Fruit fly (Drosophila melanogaster): ENCODE measurements around the gene CG8539.
"Not testable (repeated sequence)": the region's sequence is repeated elsewhere in the genome, so short reads cannot be mapped to it uniquely, and the experiment has no call there.

The CG8539 gene

DNA sequence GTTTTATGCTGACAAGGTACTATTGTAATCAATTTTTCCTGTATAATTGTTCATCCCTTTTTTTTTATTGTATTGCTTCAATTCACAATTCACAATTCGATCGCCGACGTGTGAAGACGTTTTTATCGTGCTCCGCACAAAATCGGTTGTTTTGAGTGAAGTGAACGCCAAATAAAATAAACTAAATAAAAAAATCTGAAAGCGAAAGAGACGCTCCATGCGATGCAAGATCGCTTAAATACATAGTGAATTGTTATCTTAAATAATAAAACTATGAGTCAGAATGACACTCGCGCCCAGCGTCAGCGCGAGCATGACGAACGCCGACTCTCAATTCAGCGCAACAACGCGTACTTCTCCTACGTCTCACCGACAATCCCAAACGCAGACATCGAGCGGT lies at the start of gene CG8539:
Gene CG8539 (minus strand): TSS at position 101 of the 400 bp plus-strand sequence.
- not testable (repeated sequence) for TF ChIP-seq psq, Sin3A, Myc (optimal IDR thresholded peaks at IDR 0.05)

DNA sequence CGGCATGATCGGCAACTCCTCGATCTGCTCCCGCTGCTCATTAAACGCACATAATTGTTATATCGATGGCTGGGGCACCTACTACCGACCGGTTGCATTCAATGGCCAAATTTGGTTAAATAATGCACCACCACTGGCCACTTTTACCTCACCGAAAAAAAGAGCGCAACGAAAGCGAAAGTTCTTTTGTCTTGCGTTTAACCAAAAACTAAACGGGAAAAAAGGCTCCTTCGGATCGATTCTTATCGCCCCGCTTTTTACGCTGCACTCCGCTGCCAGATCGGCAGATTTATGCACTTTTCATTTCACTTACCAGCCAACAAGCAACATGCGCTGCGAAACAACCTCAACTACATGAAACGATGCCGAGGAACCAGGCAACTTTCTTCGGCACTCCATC lies 46.9 kb upstream of the CG8539 start:
- no peak for TF ChIP-seq psq (optimal IDR thresholded peaks at IDR 0.05)
- no peak for TF ChIP-seq Sin3A (optimal IDR thresholded peaks at IDR 0.05)
- no peak for TF ChIP-seq h (optimal IDR thresholded peaks at IDR 0.05)
- no peak for TF ChIP-seq insv (optimal IDR thresholded peaks at IDR 0.05)
- no peak for TF ChIP-seq Myc (optimal IDR thresholded peaks at IDR 0.05)
- TF ChIP-seq ttk (optimal IDR thresholded peaks at IDR 0.05), result no peak

DNA sequence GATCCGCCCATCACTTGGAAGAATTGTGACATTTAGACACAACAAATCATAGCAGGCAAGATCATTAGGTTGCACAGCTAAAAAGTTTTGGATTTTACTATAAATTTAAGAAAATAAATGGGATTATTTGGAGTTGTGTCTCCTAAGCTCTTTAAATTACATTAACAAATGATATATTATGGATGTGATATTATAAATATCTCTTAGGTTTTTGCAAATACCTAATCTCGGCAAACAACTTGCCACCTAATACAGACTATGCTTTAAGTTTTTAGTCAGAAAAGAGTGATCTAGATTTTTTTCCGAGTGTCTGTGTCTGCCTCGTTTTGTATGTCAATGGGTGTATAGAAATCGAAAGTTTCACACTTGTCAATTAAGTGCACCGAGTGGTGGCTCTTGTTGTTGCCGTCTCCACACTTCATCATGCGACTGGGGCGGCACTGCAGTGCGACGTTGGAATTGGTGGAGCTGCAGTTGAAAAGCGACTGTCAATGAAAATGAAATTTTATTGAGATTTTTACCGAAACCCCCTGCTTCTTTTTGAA lies 46.1 kb upstream of the CG8539 start:
- TF ChIP-seq psq (optimal IDR thresholded peaks at IDR 0.05) (no peak), h (optimal IDR thresholded peaks at IDR 0.05) (no peak)

DNA sequence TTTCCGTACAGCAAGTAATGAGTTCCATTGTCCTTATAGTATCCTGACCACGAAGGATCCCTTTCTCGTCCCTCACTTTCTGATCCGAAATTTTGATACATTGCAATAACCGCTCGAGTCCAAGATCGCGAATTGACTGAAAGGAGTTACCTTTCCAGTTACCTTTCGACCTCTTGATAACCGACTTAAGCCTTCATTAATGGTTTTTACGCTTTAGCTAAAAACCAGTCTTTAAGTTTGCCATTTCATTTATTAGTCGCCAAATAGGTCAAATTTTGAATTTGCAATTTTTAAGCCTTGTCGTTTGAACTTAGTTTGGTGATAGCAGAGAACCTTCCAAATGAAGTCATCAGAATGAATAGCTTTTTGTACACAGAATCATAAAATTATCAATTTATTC lies 43.7 kb upstream of the CG8539 start, which contains the start of gene CG32376:
Gene CG32376 (minus strand): TSS at position 101 of the 400 bp plus-strand sequence.
- TF ChIP-seq psq (optimal IDR thresholded peaks at IDR 0.05), result no peak
- no peak for TF ChIP-seq h (optimal IDR thresholded peaks at IDR 0.05)

DNA sequence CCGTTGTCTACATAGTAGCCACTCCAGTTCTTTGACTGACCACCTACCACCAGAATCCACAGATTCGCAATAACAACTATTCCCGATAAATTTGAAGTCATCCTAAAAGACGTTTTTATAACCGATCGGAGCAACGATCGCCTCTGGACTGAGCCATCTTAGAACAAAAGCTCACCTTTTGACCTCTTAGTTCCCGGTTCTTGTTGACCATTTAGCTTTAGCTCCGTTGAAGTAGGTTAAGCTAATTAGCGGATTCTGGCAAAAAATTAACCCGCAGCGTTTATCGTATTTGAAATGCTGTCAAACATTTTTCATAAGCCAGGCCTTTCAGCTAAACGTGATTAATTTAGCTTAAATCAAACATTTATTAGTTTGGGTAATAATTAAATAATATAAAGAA lies 42.4 kb upstream of the CG8539 start, which contains the start of gene CG32374:
Gene CG32374 (minus strand): TSS at position 101 of the 400 bp plus-strand sequence.
- TF ChIP-seq insv (optimal IDR thresholded peaks at IDR 0.05), result no peak
- TF ChIP-seq ttk (optimal IDR thresholded peaks at IDR 0.05), result no peak
- no peak for TF ChIP-seq Sin3A (optimal IDR thresholded peaks at IDR 0.05)
- no peak for TF ChIP-seq psq (optimal IDR thresholded peaks at IDR 0.05)
- TF ChIP-seq Myc (optimal IDR thresholded peaks at IDR 0.05), result no peak
- TF ChIP-seq h (optimal IDR thresholded peaks at IDR 0.05), result no peak

DNA sequence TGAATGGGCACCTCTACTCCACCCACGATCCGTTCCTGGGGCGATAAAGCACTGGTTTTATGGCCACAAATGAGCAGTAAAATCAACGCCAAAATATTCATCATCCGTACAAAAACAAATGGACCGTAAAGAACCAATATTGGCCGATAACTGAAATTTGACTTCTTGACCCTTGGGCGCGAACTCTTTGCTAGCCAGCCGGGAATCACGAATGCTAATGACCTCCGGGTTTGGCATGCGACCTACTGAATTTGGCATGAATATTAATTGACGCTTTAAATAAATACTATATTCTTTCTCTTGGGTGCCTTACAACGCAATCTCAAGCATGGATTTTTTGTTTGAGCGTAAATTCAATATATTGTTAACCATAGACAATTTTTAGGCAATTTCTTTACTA lies 41.1 kb upstream of the CG8539 start, which contains the start of gene CG16998:
Gene CG16998 (minus strand): TSS at position 101 of the 400 bp plus-strand sequence.
- no peak for TF ChIP-seq ttk (optimal IDR thresholded peaks at IDR 0.05)
- no peak for TF ChIP-seq Sin3A (optimal IDR thresholded peaks at IDR 0.05)
- no peak for TF ChIP-seq Myc (optimal IDR thresholded peaks at IDR 0.05)

DNA sequence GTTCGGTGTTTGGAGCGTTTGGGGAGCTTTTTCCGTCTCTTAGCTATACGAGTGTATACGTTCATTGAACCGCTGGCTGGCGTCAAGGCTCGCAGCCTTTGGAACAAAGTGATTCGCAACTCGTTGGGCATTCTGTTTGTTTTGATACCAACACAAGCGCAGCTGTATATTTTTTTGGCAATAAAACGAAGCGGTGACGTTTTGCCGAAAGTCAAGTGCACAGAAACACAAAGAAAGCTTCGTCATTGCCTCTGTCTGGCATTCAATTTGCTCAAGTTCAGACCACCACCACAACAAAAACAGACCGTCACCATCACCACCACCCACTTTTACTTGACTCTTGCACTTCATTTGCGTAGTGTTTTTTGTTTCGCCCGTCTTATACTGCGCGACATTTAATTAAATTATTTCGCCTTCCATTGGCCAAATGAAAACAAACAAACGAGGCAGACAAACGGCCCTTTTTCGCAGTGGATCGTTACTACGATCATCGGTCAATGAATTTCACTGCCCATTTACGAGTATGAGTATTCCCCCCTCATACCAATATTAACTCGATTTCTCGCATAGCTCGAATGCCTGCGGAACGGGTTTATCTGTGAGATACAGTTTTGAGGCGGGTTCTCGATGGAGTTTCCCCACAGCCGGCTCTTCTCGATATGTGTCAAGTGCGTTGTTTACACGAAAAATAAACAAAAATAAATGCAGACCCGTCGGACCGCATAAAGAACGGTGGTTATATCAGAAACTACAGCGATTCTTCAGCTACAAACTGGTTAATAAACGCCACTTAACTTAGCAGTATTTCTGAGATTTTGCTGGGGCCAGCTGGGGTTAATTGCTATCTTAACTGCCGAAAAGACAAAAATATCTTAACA lies 32.1 kb upstream of the CG8539 start:
- no peak for TF ChIP-seq psq (optimal IDR thresholded peaks at IDR 0.05)
- TF ChIP-seq h (optimal IDR thresholded peaks at IDR 0.05), result no peak
- no peak for TF ChIP-seq ttk (optimal IDR thresholded peaks at IDR 0.05)
- no peak for TF ChIP-seq Myc (optimal IDR thresholded peaks at IDR 0.05)
- no peak for TF ChIP-seq Sin3A (optimal IDR thresholded peaks at IDR 0.05)

DNA sequence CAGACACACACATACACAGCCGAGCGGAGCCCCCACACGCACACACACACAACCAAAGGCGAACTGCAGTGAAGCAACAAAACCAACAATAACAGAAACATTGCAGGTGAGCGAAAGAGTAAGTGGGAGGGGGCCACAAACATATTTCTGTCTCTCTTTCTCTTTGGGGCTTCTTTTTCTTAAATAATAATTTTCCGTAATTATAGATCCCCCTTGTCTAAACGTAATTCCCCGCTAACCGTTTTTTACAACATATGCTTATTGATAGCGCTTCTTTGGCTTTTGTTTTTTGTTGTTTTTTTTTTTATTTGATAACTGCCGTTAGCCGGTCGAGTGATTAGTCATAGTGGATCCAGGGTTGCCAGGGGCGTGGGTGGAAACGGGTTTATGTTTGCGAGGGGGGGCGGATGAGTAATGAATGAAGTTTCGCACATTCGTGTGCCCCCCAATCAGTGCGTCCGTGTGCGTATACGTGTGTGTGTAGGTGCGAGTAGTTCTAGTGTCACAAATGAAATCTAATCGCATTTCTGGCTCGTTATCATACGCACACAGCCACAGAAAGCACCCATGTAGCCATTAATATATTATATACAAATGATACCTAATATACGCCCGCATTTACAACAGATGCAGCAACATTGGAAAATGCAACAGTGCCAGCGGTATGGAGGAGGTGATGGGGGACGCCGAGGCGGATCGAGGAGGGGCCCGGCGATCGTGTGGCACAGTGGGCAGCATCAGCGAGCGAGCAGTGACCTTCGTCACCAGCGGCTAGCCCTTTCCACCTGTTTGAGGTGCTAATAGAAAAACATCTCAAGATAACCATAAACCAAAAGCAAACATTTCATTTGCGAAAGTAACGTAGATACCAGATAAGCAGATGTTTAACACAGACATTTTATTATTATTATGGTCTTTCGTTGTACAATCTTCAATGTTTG lies 30.7 kb upstream of the CG8539 start:
- TF ChIP-seq insv (optimal IDR thresholded peaks at IDR 0.05) (no peak), psq (optimal IDR thresholded peaks at IDR 0.05) (no peak), ttk (optimal IDR thresholded peaks at IDR 0.05) (no peak), Myc (optimal IDR thresholded peaks at IDR 0.05) (no peak), Sin3A (optimal IDR thresholded peaks at IDR 0.05) (no peak), h (optimal IDR thresholded peaks at IDR 0.05) (no peak)

DNA sequence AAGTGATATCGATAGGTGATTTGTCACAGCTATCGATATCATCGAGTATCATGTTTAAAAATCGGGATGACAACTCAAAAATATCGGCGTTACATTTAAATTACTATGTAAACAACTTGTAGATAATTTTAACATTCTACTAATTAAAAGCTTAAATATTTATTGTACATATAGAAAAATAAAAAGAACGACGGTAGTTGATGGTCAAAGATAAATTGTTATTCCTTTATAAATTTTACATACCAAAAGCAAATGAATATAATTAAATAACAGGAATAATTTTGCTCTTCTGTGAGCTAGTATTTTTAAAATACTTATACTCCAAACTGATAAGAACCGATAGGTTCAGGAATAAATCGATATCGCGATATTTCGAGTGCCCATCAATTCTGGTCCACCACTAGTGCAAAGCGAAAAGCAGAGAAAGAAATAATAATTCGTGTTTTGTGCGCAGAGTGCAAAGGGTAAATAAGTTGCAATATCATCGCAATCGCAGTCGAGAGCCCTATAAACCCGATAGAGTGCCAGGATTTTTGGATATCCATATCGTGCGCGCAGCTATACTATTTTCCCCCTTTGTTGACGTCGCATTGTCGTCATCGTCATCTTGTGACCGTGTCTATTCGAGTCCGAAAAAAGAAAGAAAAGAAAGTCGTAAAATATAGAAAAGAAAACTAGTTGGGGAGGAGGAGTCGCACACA lies 29.9 kb upstream of the CG8539 start, which contains the start of gene lqf:
Gene lqf (plus strand): TSS at position 401 of the 701 bp plus-strand sequence.
- TF ChIP-seq h (optimal IDR thresholded peaks at IDR 0.05) (no peak), psq (optimal IDR thresholded peaks at IDR 0.05) (no peak)

DNA sequence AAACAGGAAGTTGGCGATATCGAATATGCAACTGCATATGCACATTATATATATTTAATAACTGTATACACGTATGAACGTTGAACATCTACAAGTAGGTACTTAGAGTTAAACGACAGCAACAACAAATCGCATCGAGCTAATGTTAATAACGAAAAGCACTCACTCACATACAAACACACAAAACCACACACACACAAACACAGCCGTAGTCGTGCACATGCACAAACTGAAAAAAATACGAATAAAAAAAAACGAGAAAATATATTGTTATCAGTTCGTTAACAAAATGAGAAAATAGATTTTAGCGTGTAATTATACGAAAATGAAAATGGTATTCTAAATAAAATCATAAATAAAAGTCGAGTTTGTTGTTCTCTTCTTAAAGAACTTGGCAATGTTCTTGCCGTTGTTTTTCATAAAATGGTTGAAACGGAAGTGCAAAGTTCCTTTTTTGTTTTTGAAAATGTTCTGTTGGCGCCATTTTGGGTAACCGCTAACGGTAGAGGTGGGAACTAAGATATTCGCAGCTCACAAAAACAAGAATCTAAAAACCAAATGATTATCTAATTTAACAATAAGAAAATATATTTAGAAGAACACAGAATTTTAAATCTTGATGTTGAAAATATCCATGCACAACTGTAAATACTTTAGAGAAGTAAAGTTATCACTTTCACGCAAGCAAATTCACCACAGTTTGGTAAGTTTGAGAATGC lies 29.2 kb upstream of the CG8539 start:
- TF ChIP-seq ttk (optimal IDR thresholded peaks at IDR 0.05) (no peak), psq (optimal IDR thresholded peaks at IDR 0.05) (no peak), Sin3A (optimal IDR thresholded peaks at IDR 0.05) (no peak), insv (optimal IDR thresholded peaks at IDR 0.05) (no peak), h (optimal IDR thresholded peaks at IDR 0.05) (no peak), Myc (optimal IDR thresholded peaks at IDR 0.05) (no peak)

DNA sequence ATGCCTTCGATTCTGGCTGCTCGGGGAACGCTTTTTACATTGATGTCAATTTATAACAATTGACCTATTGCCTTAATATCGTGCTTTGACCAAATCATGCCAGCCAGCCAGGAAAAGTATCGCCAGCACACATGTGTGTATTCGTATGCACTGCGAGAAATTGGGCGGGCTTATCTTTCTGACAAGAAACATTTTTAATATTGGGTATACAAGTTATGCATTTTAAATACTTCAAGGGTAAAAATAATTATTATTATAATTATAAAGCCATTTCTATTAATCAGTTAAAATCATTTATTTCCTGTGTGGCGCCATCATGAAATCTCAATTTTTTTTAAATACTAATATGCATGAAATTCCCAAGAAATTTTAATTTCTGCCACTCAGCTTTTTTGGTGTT lies 23.2 kb upstream of the CG8539 start:
- no peak for TF ChIP-seq Sin3A (optimal IDR thresholded peaks at IDR 0.05)
- TF ChIP-seq ttk (optimal IDR thresholded peaks at IDR 0.05), result no peak
- no peak for TF ChIP-seq psq (optimal IDR thresholded peaks at IDR 0.05)
- TF ChIP-seq insv (optimal IDR thresholded peaks at IDR 0.05), result no peak
- TF ChIP-seq h (optimal IDR thresholded peaks at IDR 0.05), result no peak
- TF ChIP-seq Myc (optimal IDR thresholded peaks at IDR 0.05), result no peak
